Worm (Caenorhabditis elegans) whole organism, L1 larva: Measurements from ENCODE around the gene spp-1.
A peak's percentile ranks its signal among the peaks of the same experiment; 100 is the strongest.

ENCODE experiments used
- C16A3.4 ChIP-seq: fragments of 150-350 bp; optimal IDR thresholded peaks from 2 replicates; lab custom pipeline; 2014; ENCODE audit warnings: missing biosample characterization, missing genetic modification characterization
- alr-1 ChIP-seq: fragments of 200-800 bp; sonication (Bioruptor generic); optimal IDR thresholded peaks from 2 replicates; lab custom pipeline; 2018; ENCODE audit warnings: borderline replicate concordance, mild to moderate bottlenecking, missing genetic modification characterization, missing compliant biosample characterization
- ama-1 ChIP-seq: fragments of 150-350 bp; optimal IDR thresholded peaks from 2 replicates; lab custom pipeline; 2014
- blmp-1 ChIP-seq: fragments of 150-350 bp; optimal IDR thresholded peaks from 2 replicates; lab custom pipeline; 2014; ENCODE audit warnings: missing biosample characterization, missing genetic modification characterization
- ceh-8 ChIP-seq: fragments of 200-800 bp; sonication (Bioruptor generic); optimal IDR thresholded peaks from 2 replicates; lab custom pipeline; 2018; ENCODE audit warnings: mild to moderate bottlenecking, missing genetic modification characterization, moderate library complexity, missing compliant biosample characterization
- ceh-90 ChIP-seq: sonication (generic microtip); optimal IDR thresholded peaks from 2 replicates; lab custom pipeline; 2016; ENCODE audit warnings: missing genetic modification characterization, missing compliant biosample characterization
- ces-1 ChIP-seq: fragments of 150-350 bp; optimal IDR thresholded peaks from 2 replicates; lab custom pipeline; 2014; ENCODE audit warnings: missing biosample characterization, missing genetic modification reagents, missing genetic modification characterization
- dpl-1 ChIP-seq, 3 experiments: fragments of 150-350 bp in 2 of 3; sonication (generic microtip) in 1 of 3; optimal IDR thresholded peaks; 2 replicates each; lab custom pipeline; 2014 to 2017; ENCODE audit warnings: missing biosample characterization in 3 of 3, missing genetic modification characterization in 3 of 3, missing genetic modification reagents in 3 of 3
- dsc-1 ChIP-seq: sonication (generic microtip); optimal IDR thresholded peaks from 2 replicates; lab custom pipeline; 2016; ENCODE audit warnings: mild to moderate bottlenecking, missing genetic modification characterization, missing compliant biosample characterization
- efl-1 ChIP-seq, 4 experiments: fragments of 150-350 bp; optimal IDR thresholded peaks in 3 of 4; peaks in 1 of 4; 1 replicate in 1 of 4; 2 replicates in 3 of 4; lab custom pipeline; 2014; ENCODE audit warnings: missing biosample characterization in 2 of 4, missing genetic modification characterization in 2 of 4, missing genetic modification reagents in 2 of 4
- efl-3 ChIP-seq: fragments of 200-800 bp; sonication (Bioruptor generic); optimal IDR thresholded peaks from 2 replicates; lab custom pipeline; 2018; ENCODE audit warnings: mild to moderate bottlenecking, missing genetic modification characterization, missing compliant biosample characterization
- egl-13 ChIP-seq: sonication (generic microtip); optimal IDR thresholded peaks from 2 replicates; lab custom pipeline; 2016; ENCODE audit warnings: missing genotype, missing genetic modification reagents, missing genetic modification characterization, missing compliant biosample characterization
- elt-3 ChIP-seq, 6 experiments: fragments of 150-350 bp in 1 of 6; sonication (generic microtip); optimal IDR thresholded peaks; 2 replicates each; lab custom pipeline; 2017 to 2018; ENCODE audit warnings: missing biosample characterization in 6 of 6, missing genetic modification characterization in 6 of 6, inconsistent platforms in 1 of 6
- fkh-8 ChIP-seq: sonication (generic microtip); optimal IDR thresholded peaks from 2 replicates; lab custom pipeline; 2016; ENCODE audit warnings: mild to moderate bottlenecking, missing genetic modification characterization, missing compliant biosample characterization
- fos-1 ChIP-seq: fragments of 150-350 bp; optimal IDR thresholded peaks from 2 replicates; lab custom pipeline; 2014; ENCODE audit warnings: missing biosample characterization, missing genetic modification characterization
- grh-1 ChIP-seq: fragments of 200-800 bp; sonication (Bioruptor generic); IDR thresholded peaks from 2 replicates; pipeline ENCODE4 v1.3.6; 2022; ENCODE audit warnings: missing genetic modification reagents, missing genetic modification characterization, missing compliant biosample characterization
- hlh-4 ChIP-seq: sonication (generic microtip); optimal IDR thresholded peaks from 2 replicates; lab custom pipeline; 2016; ENCODE audit warnings: mild to moderate bottlenecking, missing genetic modification characterization, missing compliant biosample characterization
- hpl-2 ChIP-seq: fragments of 150-350 bp; optimal IDR thresholded peaks from 2 replicates; lab custom pipeline; 2014; ENCODE audit warnings: missing biosample characterization, missing genetic modification reagents, missing genetic modification characterization
- jun-1 ChIP-seq: fragments of 150-350 bp; optimal IDR thresholded peaks from 2 replicates; lab custom pipeline; 2014; ENCODE audit warnings: missing biosample characterization, missing genetic modification reagents, missing genetic modification characterization
- lin-13 ChIP-seq: fragments of 150-350 bp; optimal IDR thresholded peaks from 2 replicates; lab custom pipeline; 2014; ENCODE audit warnings: missing biosample characterization, missing genetic modification reagents, missing genetic modification characterization
- lin-14 ChIP-seq: fragments of 200-800 bp; sonication (Bioruptor generic); optimal IDR thresholded peaks from 2 replicates; lab custom pipeline; 2018; ENCODE audit warnings: mild to moderate bottlenecking, missing genetic modification characterization, moderate library complexity, missing compliant biosample characterization
- lin-15B ChIP-seq: fragments of 150-350 bp; sonication (generic microtip); optimal IDR thresholded peaks from 3 replicates; lab custom pipeline; 2014; ENCODE audit warnings: missing biosample characterization, missing genetic modification characterization
- lin-35 ChIP-seq, 2 experiments: fragments of 150-350 bp; optimal IDR thresholded peaks; 2 replicates each; lab custom pipeline; 2014; ENCODE audit warnings: missing biosample characterization in 2 of 2, missing genetic modification characterization in 2 of 2, missing genetic modification reagents in 2 of 2
- lir-3 ChIP-seq: sonication (generic microtip); optimal IDR thresholded peaks from 2 replicates; lab custom pipeline; 2016; ENCODE audit warnings: mild to moderate bottlenecking, missing genetic modification characterization, moderate library complexity, missing compliant biosample characterization; ENCODE audit not compliant: poor library complexity
- nhr-12 ChIP-seq: sonication (generic microtip); optimal IDR thresholded peaks from 2 replicates; lab custom pipeline; 2017; ENCODE audit warnings: missing biosample characterization, missing genetic modification characterization
- nhr-20 ChIP-seq: sonication (generic microtip); optimal IDR thresholded peaks from 2 replicates; lab custom pipeline; 2016; ENCODE audit warnings: mild to moderate bottlenecking, missing genetic modification characterization, missing compliant biosample characterization
- nhr-28 ChIP-seq: fragments of 150-350 bp; optimal IDR thresholded peaks from 2 replicates; lab custom pipeline; 2014; ENCODE audit warnings: missing biosample characterization, missing genetic modification characterization
- nhr-71 ChIP-seq: sonication (generic microtip); optimal IDR thresholded peaks from 2 replicates; lab custom pipeline; 2016; ENCODE audit warnings: mild to moderate bottlenecking, missing genetic modification characterization, moderate library complexity, missing compliant biosample characterization
- nhr-77 ChIP-seq: fragments of 150-350 bp; optimal IDR thresholded peaks from 2 replicates; lab custom pipeline; 2014; ENCODE audit warnings: missing biosample characterization, missing genetic modification characterization
- pag-3 ChIP-seq: sonication (generic microtip); optimal IDR thresholded peaks from 2 replicates; lab custom pipeline; 2017; ENCODE audit warnings: missing genetic modification characterization, mild to moderate bottlenecking, missing compliant biosample characterization, antibody characterized with exemption, borderline replicate concordance; ENCODE audit not compliant: insufficient read depth
- pqm-1 ChIP-seq: sonication (generic microtip); optimal IDR thresholded peaks from 3 replicates; lab custom pipeline; 2017; ENCODE audit warnings: missing biosample characterization, missing genetic modification characterization
- rnt-1 ChIP-seq: sonication (generic microtip); optimal IDR thresholded peaks from 2 replicates; lab custom pipeline; 2016; ENCODE audit warnings: mild to moderate bottlenecking, missing genetic modification characterization, moderate library complexity, missing compliant biosample characterization
- snpc-4 ChIP-seq: fragments of 150-350 bp; optimal IDR thresholded peaks from 2 replicates; lab custom pipeline; 2014; ENCODE audit warnings: missing biosample characterization, missing genetic modification characterization
- snu-23 ChIP-seq: sonication (generic microtip); optimal IDR thresholded peaks from 2 replicates; lab custom pipeline; 2016; ENCODE audit warnings: missing genetic modification characterization, missing compliant biosample characterization
- sox-4 ChIP-seq: sonication (generic microtip); optimal IDR thresholded peaks from 2 replicates; lab custom pipeline; 2016; ENCODE audit warnings: missing genetic modification characterization, missing compliant biosample characterization
- sptf-1 ChIP-seq: fragments of 150-350 bp; optimal IDR thresholded peaks from 2 replicates; lab custom pipeline; 2014; ENCODE audit warnings: missing biosample characterization, missing genetic modification characterization
- swsn-7 ChIP-seq: sonication (generic microtip); optimal IDR thresholded peaks from 2 replicates; lab custom pipeline; 2016; ENCODE audit warnings: missing genetic modification characterization, missing compliant biosample characterization
- tbx-2 ChIP-seq: sonication (generic microtip); optimal IDR thresholded peaks from 2 replicates; lab custom pipeline; 2016; ENCODE audit warnings: missing genetic modification characterization, missing compliant biosample characterization
- tlp-1 ChIP-seq: fragments of 150-350 bp; optimal IDR thresholded peaks from 2 replicates; lab custom pipeline; 2014; ENCODE audit warnings: missing biosample characterization, missing genetic modification characterization
- unc-62 ChIP-seq: fragments of 150-350 bp; optimal IDR thresholded peaks from 2 replicates; lab custom pipeline; 2014; ENCODE audit warnings: missing biosample characterization, missing genetic modification reagents, missing genetic modification characterization
- unc-98 ChIP-seq: fragments of 200-800 bp; sonication (Bioruptor generic); IDR thresholded peaks from 2 replicates; pipeline ENCODE4 v1.3.6; 2022; ENCODE audit warnings: missing genetic modification characterization, missing compliant biosample characterization
- xbp-1 ChIP-seq: sonication (generic microtip); optimal IDR thresholded peaks from 2 replicates; lab custom pipeline; 2016; ENCODE audit warnings: missing genetic modification characterization, missing compliant biosample characterization
- zag-1 ChIP-seq: fragments of 150-350 bp; optimal IDR thresholded peaks from 2 replicates; lab custom pipeline; 2014; ENCODE audit warnings: missing biosample characterization, missing genetic modification characterization
- zip-4 ChIP-seq: fragments of 200-800 bp; sonication (Bioruptor generic); optimal IDR thresholded peaks from 2 replicates; lab custom pipeline; 2018; ENCODE audit warnings: mild to moderate bottlenecking, missing genetic modification characterization, moderate library complexity, missing compliant biosample characterization
- ztf-4 ChIP-seq: fragments of 150-350 bp; optimal IDR thresholded peaks from 2 replicates; lab custom pipeline; 2014; ENCODE audit warnings: missing biosample characterization, missing genetic modification characterization

Gene spp-1

ce11 chrIII:10357598-10358186, 2.2 kb upstream of the spp-1 start, which contains the start of gene umps-1 (continued):
- TF ChIP-seq xbp-1 (tag; lab: Kevin White, UChicago) (peak; percentile 76), nhr-71 (tag; lab: Kevin White, UChicago) (peak; percentile 89), lin-13 (GFP tag; lab: Kevin White, UChicago) (peak; percentile 62), unc-62 (no peak), elt-3 (tag; optimal IDR thresholded peaks at IDR 0.05; lab: Kevin White, UChicago) (peak in 2 of 6 experiments; percentile 79 to 84), alr-1 (no peak), hlh-4 (no peak), rnt-1 (peak; percentile 89), dpl-1 (GFP tag; optimal IDR thresholded peaks at IDR 0.05; lab: Kevin White, UChicago) (peak; percentile 97 to 99 (median 98)), lin-35 (GFP tag; optimal IDR thresholded peaks at IDR 0.05; lab: Kevin White, UChicago) (peak; percentile 98 to 100), fos-1 (tag; lab: Kevin White, UChicago) (peak; percentile 63), grh-1 (GFP tag; lab: Robert Waterston, UW) (peak; percentile 68), lin-15B (tag; lab: Kevin White, UChicago) (peak; percentile 39), pag-3 (tag; lab: Kevin White, UChicago) (no peak), ceh-90 (tag; lab: Kevin White, UChicago) (peak; percentile 36), jun-1 (tag; lab: Kevin White, UChicago) (no peak), ceh-8 (GFP tag; lab: Kevin White, UChicago) (no peak), nhr-77 (tag; lab: Kevin White, UChicago) (peak; percentile 70), zip-4 (GFP tag; lab: Kevin White, UChicago) (peak; percentile 64)

DNA sequence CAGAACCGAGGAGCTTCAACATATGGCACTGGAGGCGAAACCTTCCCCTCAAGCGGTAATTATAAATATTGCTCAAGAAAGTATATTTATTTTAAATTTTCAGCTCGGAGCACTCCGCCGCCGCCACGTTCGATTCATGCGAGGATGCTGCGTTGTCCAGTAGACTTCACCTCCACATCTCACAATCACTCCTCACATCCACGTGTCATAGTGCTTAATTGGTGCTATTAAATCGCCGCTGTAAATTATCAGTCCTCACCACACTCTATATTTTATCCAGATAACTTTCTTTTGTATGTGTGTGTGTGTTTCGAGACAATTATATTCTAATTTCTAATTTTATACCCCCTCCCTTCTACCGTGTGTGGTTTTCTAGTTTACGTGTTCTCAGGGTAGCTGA, 877 bp downstream of the spp-1 start:
- TF ChIP-seq jun-1 (tag; lab: Kevin White, UChicago), result no peak
- no peak for TF ChIP-seq egl-13 (tag; lab: Kevin White, UChicago)
- TF ChIP-seq lir-3 (tag; lab: Kevin White, UChicago), result no peak
- no peak for TF ChIP-seq lin-14 (GFP tag; lab: Kevin White, UChicago)
- no peak for TF ChIP-seq unc-98 (GFP tag; lab: Robert Waterston, UW)
- no peak for TF ChIP-seq efl-3 (GFP tag; lab: Kevin White, UChicago)
- no peak for TF ChIP-seq ztf-4
- TF ChIP-seq snu-23 (GFP tag; lab: Kevin White, UChicago), result no peak
- no peak for TF ChIP-seq nhr-28 (tag; lab: Kevin White, UChicago)
- no peak for TF ChIP-seq xbp-1 (tag; lab: Kevin White, UChicago)
- TF ChIP-seq ama-1 (lab: Kevin White, UChicago), result no peak
- no peak for TF ChIP-seq hpl-2 (GFP tag; lab: Kevin White, UChicago)
- no peak for TF ChIP-seq efl-1 (optimal IDR thresholded peaks at IDR 0.05; lab: Kevin White, UChicago)
- no peak for TF ChIP-seq efl-1 (GFP tag; optimal IDR thresholded peaks at IDR 0.05 in 1 of 2; lab: Kevin White, UChicago)
- no peak for TF ChIP-seq dsc-1 (tag; lab: Kevin White, UChicago)
- TF ChIP-seq zag-1 (tag; lab: Kevin White, UChicago), result no peak
- TF ChIP-seq tbx-2 (tag; lab: Kevin White, UChicago), result no peak
- TF ChIP-seq snpc-4 (tag; lab: Kevin White, UChicago), result no peak
- TF ChIP-seq swsn-7, result no peak
- no peak for TF ChIP-seq pqm-1 (tag; lab: Kevin White, UChicago)

- TF ChIP-seq sptf-1 (tag; lab: Kevin White, UChicago) (no peak), zag-1 (tag; lab: Kevin White, UChicago) (no peak), lir-3 (tag; lab: Kevin White, UChicago) (no peak), nhr-20 (tag; lab: Kevin White, UChicago) (no peak), ceh-8 (GFP tag; lab: Kevin White, UChicago) (no peak), blmp-1 (tag; lab: Kevin White, UChicago) (peak; percentile 79), tlp-1 (tag; lab: Kevin White, UChicago) (no peak), fkh-8 (tag; lab: Kevin White, UChicago) (no peak), jun-1 (tag; lab: Kevin White, UChicago) (no peak), lin-13 (GFP tag; lab: Kevin White, UChicago) (no peak), C16A3.4 (tag; lab: Kevin White, UChicago) (no peak), nhr-12 (tag; lab: Kevin White, UChicago) (no peak), lin-15B (tag; lab: Kevin White, UChicago) (no peak), efl-1 (optimal IDR thresholded peaks at IDR 0.05; lab: Kevin White, UChicago) (no peak), efl-1 (GFP tag; optimal IDR thresholded peaks at IDR 0.05 in 1 of 2; lab: Kevin White, UChicago) (peak in 1 of 2 experiments; percentile 22), sox-4 (tag; lab: Kevin White, UChicago) (no peak), ces-1 (GFP tag; lab: Kevin White, UChicago) (no peak)
Observed at ce11 chrIII:10353423-10353822, 2.0 kb downstream of the spp-1 start.
